Worm (Caenorhabditis elegans) whole organism, L1 larva: Measurements from ENCODE around the gene F11A5.9.

Experiments used
- blmp-1 ChIP-seq: fragments of 150-350 bp; optimal IDR thresholded peaks from 2 replicates; lab custom pipeline; 2014; ENCODE audit warnings: missing biosample characterization, missing genetic modification characterization
- fkh-8 ChIP-seq: sonication (generic microtip); optimal IDR thresholded peaks from 2 replicates; lab custom pipeline; 2016; ENCODE audit warnings: mild to moderate bottlenecking, missing genetic modification characterization, missing compliant biosample characterization
- grh-1 ChIP-seq: fragments of 200-800 bp; sonication (Bioruptor generic); IDR thresholded peaks from 2 replicates; pipeline ENCODE4 v1.3.6; 2022; ENCODE audit warnings: missing genetic modification reagents, missing genetic modification characterization, missing compliant biosample characterization
- hlh-17 ChIP-seq: fragments of 200-800 bp; sonication (Bioruptor generic); optimal IDR thresholded peaks from 2 replicates; lab custom pipeline; 2018; ENCODE audit warnings: missing genetic modification characterization, mild to moderate bottlenecking, missing compliant biosample characterization, moderate library complexity, borderline replicate concordance
- lin-35 ChIP-seq, 2 experiments: fragments of 150-350 bp; optimal IDR thresholded peaks; 2 replicates each; lab custom pipeline; 2014; ENCODE audit warnings: missing biosample characterization in 2 of 2, missing genetic modification characterization in 2 of 2, missing genetic modification reagents in 2 of 2
- lin-39 ChIP-seq: fragments of 150-350 bp; optimal IDR thresholded peaks from 2 replicates; lab custom pipeline; 2014; ENCODE audit warnings: missing biosample characterization, missing genetic modification reagents, missing genetic modification characterization
- mep-1 ChIP-seq: fragments of 150-350 bp; optimal IDR thresholded peaks from 2 replicates; lab custom pipeline; 2014; ENCODE audit warnings: missing biosample characterization, missing genetic modification characterization
- pqm-1 ChIP-seq: sonication (generic microtip); optimal IDR thresholded peaks from 3 replicates; lab custom pipeline; 2017; ENCODE audit warnings: missing biosample characterization, missing genetic modification characterization
- snpc-4 ChIP-seq: fragments of 150-350 bp; optimal IDR thresholded peaks from 2 replicates; lab custom pipeline; 2014; ENCODE audit warnings: missing biosample characterization, missing genetic modification characterization
- tbx-2 ChIP-seq: sonication (generic microtip); optimal IDR thresholded peaks from 2 replicates; lab custom pipeline; 2016; ENCODE audit warnings: missing genetic modification characterization, missing compliant biosample characterization
- unc-62 ChIP-seq: fragments of 150-350 bp; optimal IDR thresholded peaks from 2 replicates; lab custom pipeline; 2014; ENCODE audit warnings: missing biosample characterization, missing genetic modification reagents, missing genetic modification characterization

- no peak for TF ChIP-seq hlh-17 (GFP tag; lab: Kevin White, UChicago)
- TF ChIP-seq unc-62 (GFP tag; lab: Kevin White, UChicago): no peak
- TF ChIP-seq pqm-1 (tag; lab: Kevin White, UChicago): no peak
- TF ChIP-seq fkh-8 (tag; lab: Kevin White, UChicago): no peak
- TF ChIP-seq lin-39: no peak
- TF ChIP-seq grh-1 (GFP tag; lab: Robert Waterston, UW): no peak
- TF ChIP-seq tbx-2 (tag; lab: Kevin White, UChicago): no peak
- TF ChIP-seq blmp-1: no peak
- no peak for TF ChIP-seq snpc-4 (tag; lab: Kevin White, UChicago)
- TF ChIP-seq mep-1 (tag; lab: Kevin White, UChicago): no peak
- no peak for TF ChIP-seq lin-35 (GFP tag; optimal IDR thresholded peaks at IDR 0.05; lab: Kevin White, UChicago)
Measured at ce11 chrV:16256395-16256794, 41.7 kb downstream of the F11A5.9 start, which contains the start of gene bgnt-1.3.
